Fruit fly (Drosophila melanogaster): Measurements from ENCODE around the gene Hel89B.

The Hel89B gene

DNA sequence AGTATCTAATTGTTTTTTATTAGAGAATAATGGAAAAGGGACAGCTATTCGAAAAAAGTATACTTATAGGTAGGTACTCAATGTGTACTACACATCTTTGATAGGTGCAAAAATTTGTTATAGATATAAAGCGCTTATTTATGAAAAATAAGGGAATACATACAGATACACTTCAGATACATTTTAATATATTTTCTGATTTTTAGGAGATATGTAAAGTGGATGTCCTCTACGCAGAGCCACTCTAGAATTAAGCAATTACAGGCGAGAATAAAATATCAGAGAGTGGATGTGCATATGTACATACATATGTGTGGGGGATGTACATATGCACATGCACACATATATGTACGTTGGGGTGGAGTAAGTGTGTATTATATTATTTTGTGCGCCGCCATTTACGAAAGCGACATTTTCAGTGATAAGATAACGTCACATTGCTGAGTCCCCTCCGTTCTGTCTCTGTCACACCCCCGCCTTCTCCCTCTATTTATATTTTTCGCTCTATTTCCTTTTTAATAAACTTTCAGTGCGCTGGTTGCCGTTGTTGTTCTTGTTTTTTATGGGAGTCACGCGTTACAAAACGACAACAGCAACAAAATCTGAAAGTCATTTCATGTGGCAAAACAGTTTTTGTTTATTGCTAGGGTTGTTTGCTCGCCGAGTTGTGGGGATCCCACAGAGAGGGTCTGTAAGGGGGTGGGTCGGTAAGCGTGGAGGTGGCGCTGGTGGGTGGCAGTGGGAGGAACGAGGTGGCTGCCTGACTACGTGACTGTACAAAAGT is 31.8 kb downstream of the Hel89B start (continued):
- TF ChIP-seq Gug (GFP tag; IDR thresholded peaks at IDR 0.05) (no peak), CG17912 (GFP tag; optimal IDR thresholded peaks at IDR 0.05) (peak; percentile 57), sens (GFP tag) (peak; percentile 82), tap (tag; optimal IDR thresholded peaks at IDR 0.05) (no peak), CG3281 (GFP tag; optimal IDR thresholded peaks at IDR 0.05) (peak; percentile 29), CG8944 (GFP tag; optimal IDR thresholded peaks at IDR 0.05) (no peak), toy (GFP tag; IDR thresholded peaks at IDR 0.05) (no peak), salm (tag; optimal IDR thresholded peaks at IDR 0.05) (peak; percentile 37), rib (GFP tag; IDR thresholded peaks at IDR 0.05) (0 out of 2 replicates have a peak, but pooled peaks have one; percentile 34), gt (GFP tag; IDR thresholded peaks at IDR 0.05) (no peak), sd (tag; optimal IDR thresholded peaks at IDR 0.05) (peak; percentile 88), CG5953 (GFP tag; IDR thresholded peaks at IDR 0.05) (no peak), ken (GFP tag; IDR thresholded peaks at IDR 0.05) (no peak), CG3407 (GFP tag; optimal IDR thresholded peaks at IDR 0.05) (no peak), D19B (GFP tag; optimal IDR thresholded peaks at IDR 0.05) (no peak), CG15514 (GFP tag; optimal IDR thresholded peaks at IDR 0.05) (peak; percentile 34), CkIIα-i1 (GFP tag; IDR thresholded peaks at IDR 0.05) (no peak), CG7556 (GFP tag; optimal IDR thresholded peaks at IDR 0.05) (no peak), CG6175 (GFP tag; IDR thresholded peaks at IDR 0.05) (peak; percentile 74; the same call in 2 of the 3 replicates), CG3838 (GFP tag; optimal IDR thresholded peaks at IDR 0.05) (peak; percentile 41), CG9727 (GFP tag; optimal IDR thresholded peaks at IDR 0.05) (peak; percentile 45), CG14014 (GFP tag; IDR thresholded peaks at IDR 0.05) (no peak), mam (GFP tag; optimal IDR thresholded peaks at IDR 0.05) (no peak), CG7357 (GFP tag; IDR thresholded peaks at IDR 0.05) (no peak), Vsx1 (GFP tag; optimal IDR thresholded peaks at IDR 0.05) (peak; percentile 30), CG10654 (GFP tag; optimal IDR thresholded peaks at IDR 0.05) (no peak), Stat92E (GFP tag; optimal IDR thresholded peaks at IDR 0.05) (no peak), MTF-1 (GFP tag; optimal IDR thresholded peaks at IDR 0.05; ENCODE audit: borderline replicate concordance) (peak; percentile 12), ap (GFP tag; IDR thresholded peaks at IDR 0.05) (no peak), CG14965 (GFP tag; optimal IDR thresholded peaks at IDR 0.05; ENCODE audit: borderline replicate concordance) (no peak), CG31365 (tag; optimal IDR thresholded peaks at IDR 0.05) (no peak), gsb-n (tag; optimal IDR thresholded peaks at IDR 0.05) (no peak), danr (GFP tag; IDR thresholded peaks at IDR 0.05) (no peak), Poxn (GFP tag; IDR thresholded peaks at IDR 0.05) (no peak), CG13775 (GFP tag; optimal IDR thresholded peaks at IDR 0.05) (no peak), ac (GFP tag; optimal IDR thresholded peaks at IDR 0.05) (no peak), Fer1 (GFP tag; optimal IDR thresholded peaks at IDR 0.05) (no peak), CG14860 (GFP tag; IDR thresholded peaks at IDR 0.05; ENCODE audit: partially characterized antibody) (no peak), NC2β (GFP tag; optimal IDR thresholded peaks at IDR 0.05) (no peak), CG15011 (GFP tag; optimal IDR thresholded peaks at IDR 0.05) (no peak), Dip3 (GFP tag; optimal IDR thresholded peaks at IDR 0.05) (no peak), pros (GFP tag; optimal IDR thresholded peaks at IDR 0.05) (peak; percentile 15), CG3065 (GFP tag; optimal IDR thresholded peaks at IDR 0.05) (no peak), Mes4 (GFP tag; optimal IDR thresholded peaks at IDR 0.05) (no peak), CG33213 (GFP tag; optimal IDR thresholded peaks at IDR 0.05) (no peak), CG4328 (GFP tag; optimal IDR thresholded peaks at IDR 0.05) (peak; percentile 54), E2f2 (GFP tag; IDR thresholded peaks at IDR 0.05) (no peak), zen (tag; optimal IDR thresholded peaks at IDR 0.05) (no peak), CG8281 (tag; optimal IDR thresholded peaks at IDR 0.05) (peak; percentile 10), gce (GFP tag; IDR thresholded peaks at IDR 0.05) (no peak)
